Fruit fly (Drosophila melanogaster) whole organism, prepupa: ENCODE data around the gene Z600.
A peak's percentile ranks its signal among the peaks of the same experiment; 100 is the strongest.

Experiments
- Blimp-1 ChIP-seq: fragments of 200-800 bp; sonication (Bioruptor generic); optimal IDR thresholded peaks from 3 replicates; lab custom pipeline; 2017; ENCODE audit warnings: missing biosample characterization, missing genetic modification characterization, mild to moderate bottlenecking, moderate library complexity, missing genetic modification reagents
- CG10631 ChIP-seq: fragments of 200-800 bp; sonication (Bioruptor generic); optimal IDR thresholded peaks from 2 replicates; lab custom pipeline; 2016; ENCODE audit warnings: missing biosample characterization, missing genetic modification characterization
- CG11294 ChIP-seq: fragments of 200-800 bp; sonication (Bioruptor generic); IDR thresholded peaks from 2 replicates; pipeline ENCODE4 v1.3.6; 2022; ENCODE audit warnings: missing biosample characterization, missing genetic modification characterization
- CG11902 ChIP-seq: fragments of 200-800 bp; sonication (Bioruptor generic); optimal IDR thresholded peaks from 3 replicates; lab custom pipeline; 2016; ENCODE audit warnings: missing biosample characterization, missing genetic modification characterization
- CG15336 ChIP-seq: fragments of 200-800 bp; sonication (Bioruptor generic); IDR thresholded peaks from 2 replicates; pipeline ENCODE4 v1.3.6; 2022; ENCODE audit warnings: missing biosample characterization, missing genetic modification characterization
- CG16779 ChIP-seq: fragments of 200-800 bp; sonication (Bioruptor generic); optimal IDR thresholded peaks from 3 replicates; lab custom pipeline; 2017; ENCODE audit warnings: missing biosample characterization, mild to moderate bottlenecking, missing genetic modification characterization
- CG3032 ChIP-seq: fragments of 200-800 bp; optimal IDR thresholded peaks from 2 replicates; lab custom pipeline; 2019; ENCODE audit warnings: missing biosample characterization, mild to moderate bottlenecking, missing genetic modification characterization, moderate library complexity
- CG31627 ChIP-seq: fragments of 200-800 bp; sonication (Bioruptor generic); optimal IDR thresholded peaks from 3 replicates; lab custom pipeline; 2016; ENCODE audit warnings: missing biosample characterization, missing genetic modification characterization
- CG34406 ChIP-seq: fragments of 200-800 bp; sonication (Bioruptor generic); optimal IDR thresholded peaks from 3 replicates; lab custom pipeline; 2016; ENCODE audit warnings: missing biosample characterization, missing genetic modification characterization
- CG4318 ChIP-seq: fragments of 200-800 bp; sonication (Bioruptor generic); optimal IDR thresholded peaks from 3 replicates; lab custom pipeline; 2017; ENCODE audit warnings: missing biosample characterization, mild to moderate bottlenecking, missing genetic modification characterization
- CG6163 ChIP-seq: fragments of 200-800 bp; sonication (Bioruptor generic); IDR thresholded peaks from 3 replicates; pipeline ENCODE4 v1.3.6; 2022; ENCODE audit warnings: missing biosample characterization, missing genetic modification characterization
- CG6276 ChIP-seq: fragments of 200-800 bp; sonication (Bioruptor generic); optimal IDR thresholded peaks from 2 replicates; lab custom pipeline; 2017; ENCODE audit warnings: missing biosample characterization, mild to moderate bottlenecking, missing genetic modification characterization
- CG6792 ChIP-seq: fragments of 200-800 bp; sonication (Bioruptor generic); optimal IDR thresholded peaks from 3 replicates; lab custom pipeline; 2016; ENCODE audit warnings: missing biosample characterization, missing genetic modification characterization
- CG6854 ChIP-seq: fragments of 200-800 bp; sonication (Bioruptor generic); optimal IDR thresholded peaks from 2 replicates; lab custom pipeline; 2017; ENCODE audit warnings: missing biosample characterization, mild to moderate bottlenecking, missing genetic modification characterization
- CG8119 ChIP-seq: fragments of 200-800 bp; sonication (Bioruptor generic); IDR thresholded peaks from 3 replicates; pipeline ENCODE4 v1.3.6; 2022; ENCODE audit warnings: missing biosample characterization, missing genetic modification characterization
- CG8319 ChIP-seq: fragments of 200-800 bp; sonication (Bioruptor generic); optimal IDR thresholded peaks from 3 replicates; lab custom pipeline; 2016; ENCODE audit warnings: missing biosample characterization, missing genetic modification characterization
- CG8632 ChIP-seq: fragments of 200-800 bp; sonication (Bioruptor generic); optimal IDR thresholded peaks from 3 replicates; lab custom pipeline; 2016; ENCODE audit warnings: missing biosample characterization, missing genetic modification characterization
- CG9139 ChIP-seq: fragments of 200-800 bp; sonication (Bioruptor generic); optimal IDR thresholded peaks from 3 replicates; lab custom pipeline; 2017; ENCODE audit warnings: missing biosample characterization, mild to moderate bottlenecking, missing genetic modification characterization
- Eip75B ChIP-seq: fragments of 200-800 bp; sonication (Bioruptor generic); optimal IDR thresholded peaks from 3 replicates; lab custom pipeline; 2016; ENCODE audit warnings: missing biosample characterization, missing genetic modification characterization
- Eip78C ChIP-seq: fragments of 200-800 bp; sonication (Bioruptor generic); peaks from one replicate; lab custom pipeline; 2016; ENCODE audit warnings: missing biosample characterization, missing genetic modification characterization
- Eip93F ChIP-seq: fragments of 200-800 bp; sonication (Bioruptor generic); optimal IDR thresholded peaks from 2 replicates; lab custom pipeline; 2016; ENCODE audit warnings: missing biosample characterization, mild to moderate bottlenecking, missing genetic modification characterization
- Ets21C ChIP-seq: fragments of 200-800 bp; sonication (Bioruptor generic); optimal IDR thresholded peaks from 3 replicates; lab custom pipeline; 2016; ENCODE audit warnings: missing biosample characterization, missing genetic modification characterization
- Ets96B ChIP-seq: fragments of 200-800 bp; optimal IDR thresholded peaks from 2 replicates; lab custom pipeline; 2019; ENCODE audit warnings: missing biosample characterization, mild to moderate bottlenecking, missing genetic modification characterization, moderate library complexity
- Gug ChIP-seq: fragments of 200-800 bp; sonication (Bioruptor generic); IDR thresholded peaks from 2 replicates; pipeline ENCODE4 v1.3.6; 2022; ENCODE audit warnings: missing biosample characterization, missing genetic modification characterization
- Hr38 ChIP-seq: sonication (Bioruptor generic); optimal IDR thresholded peaks from 2 replicates; lab custom pipeline; 2016; ENCODE audit warnings: missing biosample characterization, missing genetic modification characterization
- Hr39 ChIP-seq: fragments of 200-800 bp; sonication (Bioruptor generic); optimal IDR thresholded peaks from 2 replicates; lab custom pipeline; 2016; ENCODE audit warnings: missing biosample characterization, missing genetic modification characterization
- Lpt ChIP-seq: fragments of 200-800 bp; sonication (Bioruptor generic); optimal IDR thresholded peaks from 3 replicates; lab custom pipeline; 2016; ENCODE audit warnings: missing biosample characterization, missing genetic modification characterization
- Met ChIP-seq: fragments of 200-800 bp; sonication (Bioruptor generic); optimal IDR thresholded peaks from 3 replicates; lab custom pipeline; 2016; ENCODE audit warnings: missing biosample characterization, missing genetic modification characterization
- OdsH ChIP-seq: fragments of 200-800 bp; sonication (Bioruptor generic); optimal IDR thresholded peaks from 3 replicates; lab custom pipeline; 2016; ENCODE audit warnings: missing biosample characterization, missing genetic modification characterization
- Sox15 ChIP-seq: fragments of 200-800 bp; sonication (Bioruptor generic); optimal IDR thresholded peaks from 3 replicates; lab custom pipeline; 2016; ENCODE audit warnings: missing biosample characterization, missing genetic modification characterization
- acj6 ChIP-seq: fragments of 200-800 bp; sonication (Bioruptor generic); optimal IDR thresholded peaks from 3 replicates; lab custom pipeline; 2016; ENCODE audit warnings: missing biosample characterization, missing genetic modification characterization
- cyc ChIP-seq: fragments of 200-800 bp; sonication (Bioruptor generic); optimal IDR thresholded peaks from 3 replicates; lab custom pipeline; 2016; ENCODE audit warnings: missing biosample characterization, missing genetic modification characterization
- dsx ChIP-seq: fragments of 200-800 bp; optimal IDR thresholded peaks from 3 replicates; lab custom pipeline; 2019; ENCODE audit warnings: missing biosample characterization, mild to moderate bottlenecking, missing genetic modification characterization, moderate library complexity; ENCODE audit not compliant: poor library complexity, severe bottlenecking
- eg ChIP-seq: fragments of 200-800 bp; sonication (Bioruptor generic); IDR thresholded peaks from 3 replicates; pipeline ENCODE4 v1.3.6; 2022; ENCODE audit warnings: missing biosample characterization, missing genetic modification characterization
- esn ChIP-seq: fragments of 200-800 bp; sonication (Bioruptor generic); optimal IDR thresholded peaks from 2 replicates; lab custom pipeline; 2016; ENCODE audit warnings: missing biosample characterization, mild to moderate bottlenecking, missing genetic modification characterization, moderate library complexity
- fd85E ChIP-seq: fragments of 200-800 bp; sonication (Bioruptor generic); optimal IDR thresholded peaks from 3 replicates; lab custom pipeline; 2016; ENCODE audit warnings: missing biosample characterization, missing genetic modification characterization
- fkh ChIP-seq: fragments of 200-800 bp; sonication (Bioruptor generic); optimal IDR thresholded peaks from 3 replicates; lab custom pipeline; 2017; ENCODE audit warnings: missing biosample characterization, mild to moderate bottlenecking, missing genetic modification characterization, moderate library complexity
- lz ChIP-seq: fragments of 200-800 bp; sonication (Bioruptor generic); optimal IDR thresholded peaks from 3 replicates; lab custom pipeline; 2016; ENCODE audit warnings: missing biosample characterization, missing genetic modification characterization
- net ChIP-seq: fragments of 200-800 bp; sonication (Bioruptor generic); optimal IDR thresholded peaks from 3 replicates; lab custom pipeline; 2016; ENCODE audit warnings: missing biosample characterization, missing genetic modification characterization
- pdm3 ChIP-seq: fragments of 200-800 bp; sonication (Bioruptor generic); optimal IDR thresholded peaks from 3 replicates; lab custom pipeline; 2016; ENCODE audit warnings: missing biosample characterization, missing genetic modification characterization
- salr ChIP-seq, 2 experiments: fragments of 200-800 bp; sonication (Bioruptor generic); optimal IDR thresholded peaks; 3 replicates each; lab custom pipeline; 2016 to 2018; ENCODE audit warnings: missing biosample characterization in 2 of 2, missing genetic modification characterization in 2 of 2, mild to moderate bottlenecking in 1 of 2
- spab ChIP-seq: fragments of 200-800 bp; sonication (Bioruptor generic); optimal IDR thresholded peaks from 2 replicates; lab custom pipeline; 2017; ENCODE audit warnings: missing biosample characterization, mild to moderate bottlenecking, missing genetic modification characterization, missing genetic modification reagents
- ss ChIP-seq, 2 experiments: fragments of 200-800 bp; sonication (Bioruptor generic); optimal IDR thresholded peaks; 2 replicates in 1 of 2; 3 replicates in 1 of 2; lab custom pipeline; 2017 to 2018; ENCODE audit warnings: mild to moderate bottlenecking in 2 of 2, missing biosample characterization in 2 of 2, missing genetic modification characterization in 2 of 2, moderate library complexity in 1 of 2
- svp ChIP-seq: fragments of 200-800 bp; sonication (Bioruptor generic); peaks from one replicate; lab custom pipeline; 2016; ENCODE audit warnings: missing biosample characterization, missing genetic modification characterization
- topi ChIP-seq: fragments of 200-800 bp; sonication (Bioruptor generic); optimal IDR thresholded peaks from 3 replicates; lab custom pipeline; 2016; ENCODE audit warnings: missing biosample characterization, missing genetic modification characterization
- vri ChIP-seq: fragments of 200-800 bp; sonication (Bioruptor generic); optimal IDR thresholded peaks from 3 replicates; lab custom pipeline; 2016; ENCODE audit warnings: missing biosample characterization, mild to moderate bottlenecking, missing genetic modification characterization

Z600 gene

DNA sequence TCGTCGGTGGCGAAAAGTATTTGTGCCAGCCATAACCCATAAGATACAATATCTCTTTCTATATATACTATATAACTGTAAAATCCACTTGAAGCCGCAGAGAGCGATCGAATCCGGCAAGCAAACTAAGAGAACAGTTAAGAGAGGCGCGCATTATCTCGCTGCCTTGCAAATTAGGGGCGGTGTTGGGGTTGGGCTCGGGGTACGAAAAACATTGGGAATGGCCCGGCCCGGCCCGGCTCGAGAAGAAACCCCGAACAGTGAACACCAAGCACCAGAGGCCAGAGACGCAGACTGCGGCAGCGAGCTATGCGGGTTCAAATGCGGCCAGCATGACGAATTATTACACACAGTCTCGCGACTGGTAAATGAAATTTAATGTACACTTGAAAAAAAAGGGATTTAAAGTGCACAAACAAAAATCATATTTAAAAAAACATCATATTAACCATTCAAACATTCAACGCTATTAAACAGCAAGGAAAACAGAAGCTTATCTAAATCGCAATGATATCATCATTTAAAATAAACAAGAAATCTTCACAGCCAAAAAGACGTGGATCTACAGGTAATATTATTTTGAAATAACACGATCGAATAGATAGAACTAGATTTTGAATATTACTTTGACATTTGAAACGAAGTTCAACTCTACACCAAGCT is 23.6 kb downstream of the Z600 start (continued):
- TF ChIP-seq CG8119 (GFP tag; lab: Robert Waterston, UW) (peak; percentile 48; the same call in 2 of the 3 replicates), Ets21C (GFP tag; lab: Kevin White, UChicago) (peak; percentile 27), net (GFP tag; lab: Kevin White, UChicago) (no peak), CG6276 (GFP tag; lab: Kevin White, UChicago) (peak; percentile 77), Hr39 (GFP tag; lab: Kevin White, UChicago) (peak; percentile 61), Blimp-1 (GFP tag; lab: Kevin White, UChicago) (peak; percentile 2), Sox15 (no peak), Gug (GFP tag; lab: Robert Waterston, UW) (peak; percentile 58), pdm3 (GFP tag; lab: Kevin White, UChicago) (peak; percentile 41), Ets96B (tag; lab: Kevin White, UChicago) (peak; percentile 10), salr (GFP tag; optimal IDR thresholded peaks at IDR 0.05; lab: Kevin White, UChicago) (peak in 1 of 2 experiments; percentile 57), dsx (GFP tag; lab: Kevin White, UChicago) (peak; percentile 30), esn (GFP tag; lab: Kevin White, UChicago) (peak; percentile 47), CG4318 (peak; percentile 45), ss (GFP tag; optimal IDR thresholded peaks at IDR 0.05; lab: Kevin White, UChicago) (no peak), Eip75B (GFP tag; lab: Kevin White, UChicago) (peak; percentile 38), spab (peak; percentile 52), lz (GFP tag; lab: Kevin White, UChicago) (peak; percentile 25), CG11902 (no peak), CG15336 (GFP tag; lab: Robert Waterston, UW) (no peak), Lpt (GFP tag; lab: Kevin White, UChicago) (peak; percentile 31), Eip78C (GFP tag; lab: Kevin White, UChicago) (peak; percentile 81), fkh (GFP tag; lab: Kevin White, UChicago) (no peak), fd85E (no peak), CG34406 (GFP tag; lab: Kevin White, UChicago) (no peak), Eip93F (GFP tag; lab: Kevin White, UChicago) (peak; percentile 34), acj6 (GFP tag; lab: Kevin White, UChicago) (peak; percentile 1)

DNA sequence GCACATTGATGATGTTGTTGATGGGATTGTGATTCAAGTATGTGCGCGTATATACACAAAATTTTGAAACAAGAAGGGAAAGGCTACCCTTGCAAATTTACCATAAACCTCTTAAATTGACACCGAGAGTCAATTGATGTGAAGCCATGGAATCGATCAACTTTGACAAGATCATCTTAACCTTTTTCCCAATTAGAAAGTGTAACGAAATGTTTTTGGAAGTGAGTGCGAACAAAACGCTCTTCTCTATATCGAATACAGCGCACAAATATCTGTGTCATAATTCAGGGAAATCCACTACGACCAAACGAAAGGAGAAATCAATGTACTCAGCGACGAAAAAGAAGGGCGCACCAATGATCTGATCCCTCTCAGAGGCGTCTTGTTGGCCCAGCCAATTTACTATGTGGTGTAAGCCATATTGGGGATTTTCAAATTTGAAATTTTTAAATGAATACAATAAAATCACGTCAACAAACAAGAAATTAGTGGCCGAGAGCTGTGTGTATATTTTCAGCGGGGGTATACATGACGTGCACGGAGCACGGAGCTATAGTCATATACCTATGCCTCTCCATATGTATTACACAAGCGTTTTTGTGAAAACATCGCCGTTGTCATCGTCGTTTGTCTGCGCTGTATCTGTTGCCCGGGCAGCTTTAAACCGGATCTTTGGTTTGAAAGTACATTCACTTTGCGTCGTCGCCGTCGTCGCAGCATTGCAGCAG is 24.7 kb downstream of the Z600 start:
- TF ChIP-seq CG6854 (GFP tag; lab: Kevin White, UChicago), result peak; percentile 16
- peak; percentile 25 to 31 for TF ChIP-seq salr (GFP tag; optimal IDR thresholded peaks at IDR 0.05; lab: Kevin White, UChicago)
- peak; percentile 53 for TF ChIP-seq CG34406 (GFP tag; lab: Kevin White, UChicago)
- TF ChIP-seq Hr38 (GFP tag; lab: Kevin White, UChicago), result no peak
- TF ChIP-seq CG31627 (GFP tag; lab: Kevin White, UChicago), result peak; percentile 86
- TF ChIP-seq CG16779 (tag; lab: Kevin White, UChicago), result peak; percentile 47
- TF ChIP-seq dsx (GFP tag; lab: Kevin White, UChicago), result peak; percentile 54
- TF ChIP-seq CG11294, result no peak
- TF ChIP-seq topi (GFP tag; lab: Kevin White, UChicago), result peak; percentile 84
- TF ChIP-seq CG10631 (GFP tag; lab: Kevin White, UChicago), result peak; percentile 79
- peak; percentile 84 for TF ChIP-seq cyc
- TF ChIP-seq Sox15, result peak; percentile 40
- peak; percentile 72 for TF ChIP-seq CG3032 (tag; lab: Kevin White, UChicago)
- peak; percentile 74 for TF ChIP-seq CG15336 (GFP tag; lab: Robert Waterston, UW)
- peak; percentile 82 for TF ChIP-seq vri
- peak; percentile 39; the same call in 2 of the 3 replicates for TF ChIP-seq eg
- TF ChIP-seq CG9139 (GFP tag; lab: Kevin White, UChicago), result peak; percentile 53
- TF ChIP-seq ss (GFP tag; optimal IDR thresholded peaks at IDR 0.05; lab: Kevin White, UChicago), result peak; percentile 64 to 66
- peak; percentile 65 for TF ChIP-seq OdsH (GFP tag; lab: Kevin White, UChicago)
- TF ChIP-seq Ets21C (GFP tag; lab: Kevin White, UChicago), result peak; percentile 79
- peak; percentile 50 for TF ChIP-seq net (GFP tag; lab: Kevin White, UChicago)
- peak; percentile 24; the same call in 1 of the 2 replicates for TF ChIP-seq Gug (GFP tag; lab: Robert Waterston, UW)
- peak; percentile 33 for TF ChIP-seq CG8319
- peak; percentile 90 for TF ChIP-seq Met (GFP tag; lab: Kevin White, UChicago)
- peak; percentile 75 for TF ChIP-seq CG8119 (GFP tag; lab: Robert Waterston, UW)
- TF ChIP-seq CG8632 (GFP tag; lab: Kevin White, UChicago), result peak; percentile 31
- no peak for TF ChIP-seq fd85E
- TF ChIP-seq CG6792 (GFP tag; lab: Kevin White, UChicago), result peak; percentile 69
- peak; percentile 55 for TF ChIP-seq spab
- peak; percentile 97 for TF ChIP-seq svp (GFP tag; lab: Kevin White, UChicago)
- TF ChIP-seq CG6163 (GFP tag; lab: Robert Waterston, UW), result peak; percentile 58
- TF ChIP-seq CG4318, result peak; percentile 20
